Fruit fly (Drosophila melanogaster) whole organism, embryonic: Measurements from ENCODE around the gene CG4467.

Experiments used
- Abd-B ChIP-seq: fragments of 200-800 bp; sonication (Bioruptor generic); optimal IDR thresholded peaks from 2 replicates; lab custom pipeline; 2018; ENCODE audit warnings: missing biosample characterization, mild to moderate bottlenecking, missing genetic modification characterization, moderate library complexity
- CG10543 ChIP-seq: fragments of 200-800 bp; sonication (Bioruptor generic); optimal IDR thresholded peaks from 3 replicates; lab custom pipeline; 2017; ENCODE audit warnings: missing biosample characterization, mild to moderate bottlenecking, missing genetic modification characterization, moderate library complexity
- CG10959 ChIP-seq: fragments of 200-800 bp; sonication (Bioruptor generic); IDR thresholded peaks from 2 replicates; pipeline ENCODE4 v1.3.6; 2022; ENCODE audit warnings: missing biosample characterization, missing genetic modification characterization
- CG11398 ChIP-seq: fragments of 200-800 bp; sonication (Bioruptor generic); optimal IDR thresholded peaks from 2 replicates; lab custom pipeline; 2016; ENCODE audit warnings: missing biosample characterization, missing genetic modification characterization
- CG12071 ChIP-seq: fragments of 200-800 bp; sonication (Bioruptor generic); optimal IDR thresholded peaks from 3 replicates; lab custom pipeline; 2018; ENCODE audit warnings: missing biosample characterization, mild to moderate bottlenecking, missing genetic modification characterization
- CG15073 ChIP-seq: fragments of 200-800 bp; sonication (Bioruptor generic); optimal IDR thresholded peaks from 2 replicates; lab custom pipeline; 2016; ENCODE audit warnings: missing biosample characterization, missing genetic modification characterization
- CG15479 ChIP-seq: fragments of 200-800 bp; sonication (Bioruptor generic); optimal IDR thresholded peaks from 3 replicates; lab custom pipeline; 2019; ENCODE audit warnings: missing biosample characterization, mild to moderate bottlenecking, missing genetic modification characterization, moderate library complexity
- CG15514 ChIP-seq: fragments of 200-800 bp; sonication (Bioruptor generic); optimal IDR thresholded peaks from 3 replicates; lab custom pipeline; 2017; ENCODE audit warnings: missing biosample characterization, missing genetic modification characterization, mild to moderate bottlenecking, moderate library complexity, missing genetic modification reagents
- CG1647 ChIP-seq: fragments of 200-800 bp; sonication (Bioruptor generic); optimal IDR thresholded peaks from 3 replicates; lab custom pipeline; 2016; ENCODE audit warnings: missing biosample characterization, missing genetic modification characterization
- CG16815 ChIP-seq: fragments of 200-800 bp; sonication (Bioruptor generic); optimal IDR thresholded peaks from 3 replicates; lab custom pipeline; 2017; ENCODE audit warnings: missing biosample characterization, mild to moderate bottlenecking, missing genetic modification characterization
- CG16863 ChIP-seq: fragments of 200-800 bp; sonication (Bioruptor generic); optimal IDR thresholded peaks from 3 replicates; lab custom pipeline; 2016; ENCODE audit warnings: missing biosample characterization, missing genetic modification characterization
- CG17328 ChIP-seq: fragments of 200-800 bp; sonication (Bioruptor generic); IDR thresholded peaks from 2 replicates; pipeline ENCODE4 v1.3.6; 2022; ENCODE audit warnings: missing biosample characterization, missing genetic modification characterization
- CG1832 ChIP-seq: fragments of 200-800 bp; sonication (Bioruptor generic); optimal IDR thresholded peaks from 2 replicates; lab custom pipeline; 2017; ENCODE audit warnings: missing biosample characterization, mild to moderate bottlenecking, missing genetic modification characterization, inconsistent platforms
- CG2678 ChIP-seq: fragments of 200-800 bp; sonication (Bioruptor generic); optimal IDR thresholded peaks from 3 replicates; lab custom pipeline; 2019; ENCODE audit warnings: missing biosample characterization, mild to moderate bottlenecking, missing genetic modification characterization, moderate library complexity
- CG2712 ChIP-seq: fragments of 200-800 bp; optimal IDR thresholded peaks from 3 replicates; lab custom pipeline; 2019; ENCODE audit warnings: missing biosample characterization, mild to moderate bottlenecking, missing genetic modification characterization, moderate library complexity
- CG2875 ChIP-seq: fragments of 200-800 bp; sonication (Bioruptor generic); optimal IDR thresholded peaks from 2 replicates; lab custom pipeline; 2017; ENCODE audit warnings: missing biosample characterization, mild to moderate bottlenecking, missing genetic modification characterization, missing genetic modification reagents
- CG31441 ChIP-seq: fragments of 200-800 bp; sonication (Bioruptor generic); IDR thresholded peaks from 2 replicates; pipeline ENCODE4 v1.3.6; 2022; ENCODE audit warnings: missing biosample characterization, missing genetic modification characterization
- CG33557 ChIP-seq: fragments of 200-800 bp; sonication (Bioruptor generic); optimal IDR thresholded peaks from 2 replicates; lab custom pipeline; 2019; ENCODE audit warnings: missing biosample characterization, mild to moderate bottlenecking, missing genetic modification characterization, moderate library complexity
- CG3838 ChIP-seq: fragments of 200-800 bp; sonication (Bioruptor generic); optimal IDR thresholded peaks from 3 replicates; lab custom pipeline; 2016; ENCODE audit warnings: missing biosample characterization, missing genetic modification characterization
- CG5180 ChIP-seq: fragments of 200-800 bp; sonication (Bioruptor generic); optimal IDR thresholded peaks from 3 replicates; lab custom pipeline; 2017; ENCODE audit warnings: missing biosample characterization, missing genetic modification characterization, mild to moderate bottlenecking, moderate library complexity, missing genetic modification reagents
- CG7372 ChIP-seq: fragments of 200-800 bp; sonication (Bioruptor generic); IDR thresholded peaks from 2 replicates; pipeline ENCODE4 v1.3.6; 2022; ENCODE audit warnings: missing biosample characterization, missing genetic modification characterization
- CG7839 ChIP-seq: fragments of 200-800 bp; sonication (Bioruptor generic); optimal IDR thresholded peaks from 3 replicates; lab custom pipeline; 2018; ENCODE audit warnings: missing biosample characterization, mild to moderate bottlenecking, missing genetic modification characterization, moderate library complexity
- CG7963 ChIP-seq: fragments of 200-800 bp; sonication (Bioruptor generic); IDR thresholded peaks from 3 replicates; pipeline ENCODE4 v1.3.6; 2022; ENCODE audit warnings: missing biosample characterization, missing genetic modification characterization; ENCODE audit not compliant: partially characterized antibody
- CG8765 ChIP-seq: fragments of 200-800 bp; sonication (Bioruptor generic); IDR thresholded peaks from 2 replicates; pipeline ENCODE4 v1.3.6; 2022; ENCODE audit warnings: missing biosample characterization, missing genetic modification characterization
- Dip3 ChIP-seq: fragments of 200-800 bp; sonication (Bioruptor generic); optimal IDR thresholded peaks from 3 replicates; lab custom pipeline; 2016; ENCODE audit warnings: missing biosample characterization, missing genetic modification characterization
- Doc3 ChIP-seq: fragments of 200-800 bp; sonication (Bioruptor generic); IDR thresholded peaks from 3 replicates; pipeline ENCODE4 v1.3.6; 2022; ENCODE audit warnings: missing biosample characterization, missing genetic modification characterization; ENCODE audit not compliant: partially characterized antibody
- Dref ChIP-seq: fragments of 200-800 bp; sonication (Bioruptor generic); IDR thresholded peaks from 2 replicates; pipeline ENCODE4 v1.3.6; 2022; ENCODE audit warnings: missing biosample characterization, missing genetic modification characterization
- Ets65A ChIP-seq: fragments of 200-800 bp; sonication (Bioruptor generic); peaks from one replicate; lab custom pipeline; 2016; ENCODE audit warnings: missing biosample characterization, missing genetic modification characterization
- Hand ChIP-seq: fragments of 200-800 bp; sonication (Bioruptor generic); optimal IDR thresholded peaks from 2 replicates; lab custom pipeline; 2017; ENCODE audit warnings: mild to moderate bottlenecking, missing biosample characterization, missing genetic modification reagents, missing genetic modification characterization
- HmgZ ChIP-seq: fragments of 200-800 bp; sonication (Bioruptor generic); optimal IDR thresholded peaks from 2 replicates; lab custom pipeline; 2018; ENCODE audit warnings: missing biosample characterization, mild to moderate bottlenecking, missing genetic modification characterization
- Med ChIP-seq: fragments of 200-800 bp; sonication (Bioruptor generic); peaks from one replicate; lab custom pipeline; 2016; ENCODE audit warnings: missing biosample characterization, missing genetic modification characterization, mild to moderate bottlenecking, inconsistent platforms, moderate library complexity
- Oaz ChIP-seq: fragments of 200-800 bp; sonication (Bioruptor generic); IDR thresholded peaks from 2 replicates; pipeline ENCODE4 v1.3.6; 2022; ENCODE audit warnings: missing biosample characterization, missing genetic modification characterization
- dati ChIP-seq: fragments of 200-800 bp; sonication (Bioruptor generic); IDR thresholded peaks from 2 replicates; pipeline ENCODE4 v1.3.6; 2022; ENCODE audit warnings: missing biosample characterization, missing genetic modification characterization
- en ChIP-seq: fragments of 200-800 bp; sonication (Bioruptor generic); optimal IDR thresholded peaks from 2 replicates; lab custom pipeline; 2016; ENCODE audit warnings: missing biosample characterization, missing genetic modification characterization
- esg ChIP-seq: fragments of 200-800 bp; sonication (Bioruptor generic); conservative IDR thresholded peaks from 2 replicates; pipeline ENCODE4 v1.3.6; 2022; ENCODE audit warnings: missing biosample characterization, missing genetic modification characterization
- eve ChIP-seq, 2 experiments: fragments of >200 bp; optimal IDR thresholded peaks; 2 replicates each; lab custom pipeline; 2017; ENCODE audit warnings: missing biosample characterization in 2 of 2, missing genetic modification characterization in 2 of 2
- fd102C ChIP-seq: fragments of 200-800 bp; sonication (Bioruptor generic); optimal IDR thresholded peaks from 2 replicates; lab custom pipeline; 2018; ENCODE audit warnings: missing biosample characterization, mild to moderate bottlenecking, missing genetic modification characterization, moderate library complexity
- fu2 ChIP-seq: fragments of 200-800 bp; sonication (Bioruptor generic); optimal IDR thresholded peaks from 2 replicates; lab custom pipeline; 2016; ENCODE audit warnings: missing biosample characterization, missing genetic modification characterization
- grau ChIP-seq: fragments of 200-800 bp; optimal IDR thresholded peaks from 3 replicates; lab custom pipeline; 2019; ENCODE audit warnings: missing biosample characterization, mild to moderate bottlenecking, missing genetic modification characterization, moderate library complexity
- gro ChIP-seq: fragments of 200-800 bp; sonication (Bioruptor generic); optimal IDR thresholded peaks from 2 replicates; lab custom pipeline; 2016; ENCODE audit warnings: missing biosample characterization, missing genetic modification characterization
- insv ChIP-seq, 2 experiments: fragments of 200-800 bp; sonication (Bioruptor generic); optimal IDR thresholded peaks; 3 replicates each; lab custom pipeline; 2016 to 2018; ENCODE audit warnings: missing biosample characterization in 2 of 2, missing genetic modification characterization in 2 of 2
- kni ChIP-seq: fragments of 200-800 bp; sonication (Bioruptor generic); optimal IDR thresholded peaks from 3 replicates; lab custom pipeline; 2017; ENCODE audit warnings: mild to moderate bottlenecking, missing biosample characterization, missing genetic modification reagents, missing genetic modification characterization
- knrl ChIP-seq: fragments of 200-800 bp; sonication (Bioruptor generic); IDR thresholded peaks from 3 replicates; pipeline ENCODE4 v1.3.6; 2022; ENCODE audit warnings: missing biosample characterization, missing genetic modification characterization; ENCODE audit not compliant: partially characterized antibody
- nerfin-1 ChIP-seq: fragments of 200-800 bp; sonication (Bioruptor generic); optimal IDR thresholded peaks from 3 replicates; lab custom pipeline; 2019; ENCODE audit warnings: missing biosample characterization, mild to moderate bottlenecking, missing genetic modification characterization, moderate library complexity
- peb ChIP-seq: fragments of 200-800 bp; sonication (Bioruptor generic); IDR thresholded peaks from 2 replicates; pipeline ENCODE4 v1.3.6; 2022; ENCODE audit warnings: missing biosample characterization, missing genetic modification characterization
- ranshi ChIP-seq: fragments of 200-800 bp; sonication (Bioruptor generic); IDR thresholded peaks from 2 replicates; pipeline ENCODE4 v1.3.6; 2022; ENCODE audit warnings: missing biosample characterization, missing genetic modification characterization
- row ChIP-seq: fragments of 200-800 bp; sonication (Bioruptor generic); IDR thresholded peaks from 3 replicates; pipeline ENCODE4 v1.3.6; 2022; ENCODE audit warnings: missing biosample characterization, missing genetic modification characterization
- sc ChIP-seq, 3 experiments: fragments of >200 bp in 2 of 3; fragments of 200-800 bp in 1 of 3; sonication (Bioruptor generic) in 1 of 3; optimal IDR thresholded peaks; 2 replicates in 2 of 3; 3 replicates in 1 of 3; lab custom pipeline; 2017; ENCODE audit warnings: mild to moderate bottlenecking in 1 of 3, missing biosample characterization in 1 of 3, missing genetic modification characterization in 1 of 3, missing genetic modification reagents in 1 of 3
- scrt ChIP-seq: fragments of 200-800 bp; sonication (Bioruptor generic); optimal IDR thresholded peaks from 2 replicates; lab custom pipeline; 2018; ENCODE audit warnings: missing biosample characterization, mild to moderate bottlenecking, missing genetic modification characterization, moderate library complexity
- z ChIP-seq: fragments of 200-800 bp; sonication (Bioruptor generic); IDR thresholded peaks from 3 replicates; pipeline ENCODE4 v1.3.6; 2022; ENCODE audit warnings: missing biosample characterization, missing genetic modification characterization

CG4467 gene

DNA sequence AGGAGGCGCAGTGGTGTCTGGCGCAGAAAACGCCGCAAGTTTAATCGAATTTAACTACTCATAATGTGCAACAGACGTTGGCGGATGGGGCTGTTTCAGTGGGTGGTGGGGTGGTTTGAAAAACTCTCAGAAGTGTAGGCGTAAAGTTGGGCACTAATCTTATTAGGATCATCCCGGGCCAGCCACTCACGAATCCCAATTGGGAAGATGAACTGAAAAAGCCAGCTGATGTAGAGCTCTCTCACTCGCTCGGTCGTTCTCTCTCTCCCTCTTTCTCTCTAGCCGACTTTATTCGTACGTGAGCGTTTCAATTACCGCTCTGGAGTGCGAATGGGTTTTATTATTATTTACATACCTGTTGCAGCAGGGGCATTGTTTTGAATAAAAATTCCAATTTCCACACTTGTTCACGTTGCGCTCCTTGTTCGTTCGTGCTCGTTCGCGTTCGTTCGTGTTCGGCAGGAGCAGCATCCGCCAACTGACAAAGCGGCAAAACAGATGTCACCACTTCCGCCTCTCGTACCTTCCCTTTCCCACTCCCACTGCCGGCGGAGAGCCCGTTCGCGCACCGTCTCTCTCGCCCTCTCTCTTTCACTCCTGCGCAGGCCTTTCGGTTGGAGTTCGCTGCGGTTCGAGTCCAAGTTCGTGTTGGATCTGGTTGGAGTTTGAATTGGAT lies 30.1 kb upstream of the CG4467 start (continued):
- TF ChIP-seq CG15514 (GFP tag; lab: Kevin White, UChicago) (no peak), CG5180 (GFP tag; lab: Kevin White, UChicago) (peak; percentile 98), fu2 (GFP tag; lab: Kevin White, UChicago) (no peak), CG31441 (GFP tag; lab: Robert Waterston, UW) (no peak), ranshi (GFP tag; lab: Robert Waterston, UW) (no peak), CG7839 (no peak), Abd-B (GFP tag; lab: Kevin White, UChicago) (no peak), CG15479 (GFP tag; lab: Kevin White, UChicago) (peak; percentile 87), CG16815 (GFP tag; lab: Kevin White, UChicago) (no peak), CG7963 (GFP tag; lab: Robert Waterston, UW) (no peak), CG2875 (GFP tag; lab: Kevin White, UChicago) (no peak), gro (no peak), CG11398 (GFP tag; lab: Kevin White, UChicago) (no peak), fd102C (GFP tag; lab: Kevin White, UChicago) (no peak), CG7372 (no peak), CG10543 (GFP tag; lab: Kevin White, UChicago) (no peak), CG1832 (GFP tag; lab: Kevin White, UChicago) (peak; percentile 90), grau (tag; lab: Kevin White, UChicago) (no peak), row (no peak), CG2712 (no peak), dati (GFP tag; lab: Robert Waterston, UW) (no peak), scrt (GFP tag; lab: Kevin White, UChicago) (peak; percentile 92), sc (optimal IDR thresholded peaks at IDR 0.05; lab: Kevin White, UChicago) (no peak), sc (GFP tag; optimal IDR thresholded peaks at IDR 0.05; lab: Kevin White, UChicago) (no peak), knrl (no peak), Ets65A (GFP tag; lab: Kevin White, UChicago) (peak; percentile 90), en (GFP tag; lab: Kevin White, UChicago) (no peak), Med (GFP tag; lab: Kevin White, UChicago) (peak; percentile 33), insv (GFP tag; optimal IDR thresholded peaks at IDR 0.05; lab: Kevin White, UChicago) (peak; percentile 2 to 85), esg (GFP tag; lab: Robert Waterston, UW) (no peak), Dref (GFP tag; lab: Robert Waterston, UW) (no peak), CG8765 (GFP tag; lab: Robert Waterston, UW) (0 out of 2 replicates have a peak, but pooled peaks have one; percentile 12), CG15073 (no peak), CG16863 (GFP tag; lab: Kevin White, UChicago) (no peak), CG3838 (GFP tag; lab: Kevin White, UChicago) (no peak), Hand (GFP tag; lab: Kevin White, UChicago) (no peak), z (GFP tag; lab: Robert Waterston, UW) (no peak), Dip3 (GFP tag; lab: Kevin White, UChicago) (no peak), Oaz (GFP tag; lab: Robert Waterston, UW) (no peak), kni (GFP tag; lab: Kevin White, UChicago) (peak; percentile 2), CG1647 (GFP tag; lab: Kevin White, UChicago) (no peak), CG33557 (no peak), CG17328 (GFP tag; lab: Robert Waterston, UW) (no peak), HmgZ (tag; lab: Kevin White, UChicago) (no peak), peb (no peak), Doc3 (GFP tag; lab: Robert Waterston, UW) (no peak), nerfin-1 (peak; percentile 40), CG12071 (GFP tag; lab: Kevin White, UChicago) (no peak), CG10959 (GFP tag; lab: Robert Waterston, UW) (no peak), eve (GFP tag; optimal IDR thresholded peaks at IDR 0.05; lab: Kevin White, UChicago) (no peak), CG2678 (no peak)
